Fruit fly (Drosophila melanogaster): ENCODE results near the gene CG18547.

dm6 chr3R:11933903-11934302, 46.3 kb downstream of the CG18547 start:
- TF ChIP-seq pan (optimal IDR thresholded peaks at IDR 0.05) (no peak), sage (GFP tag; optimal IDR thresholded peaks at IDR 0.05) (no peak), dmrt93B (GFP tag; optimal IDR thresholded peaks at IDR 0.05) (no peak), Hr83 (GFP tag; optimal IDR thresholded peaks at IDR 0.05; ENCODE audit: poor library complexity, severe bottlenecking) (no peak), psq (GFP tag; optimal IDR thresholded peaks at IDR 0.05) (no peak), sv (GFP tag; optimal IDR thresholded peaks at IDR 0.05) (no peak), tai (GFP tag; optimal IDR thresholded peaks at IDR 0.05) (no peak), Dfd (GFP tag; optimal IDR thresholded peaks at IDR 0.05) (no peak), rgr (GFP tag; optimal IDR thresholded peaks at IDR 0.05) (no peak), Abd-B (GFP tag; optimal IDR thresholded peaks at IDR 0.05) (no peak), usp (GFP tag; optimal IDR thresholded peaks at IDR 0.05) (no peak), CG32264 (GFP tag; optimal IDR thresholded peaks at IDR 0.05) (no peak), fru (GFP tag; optimal IDR thresholded peaks at IDR 0.05) (no peak), OdsH (GFP tag; optimal IDR thresholded peaks at IDR 0.05) (no peak)

Data from whole organism, wandering third instar larva.